Worm (Caenorhabditis elegans) whole organism, young adult: ENCODE results near the gene scl-5.

Experiments
- D2030.7 ChIP-seq: fragments of 200-800 bp; sonication (Bioruptor generic); IDR thresholded peaks from 2 replicates; pipeline ENCODE4 v1.3.6; 2022; ENCODE audit warnings: missing genetic modification reagents, missing genetic modification characterization, missing compliant biosample characterization
- F33H1.4 ChIP-seq: fragments of 200-800 bp; sonication (Bioruptor generic); IDR thresholded peaks from 2 replicates; pipeline ENCODE4 v1.3.6; 2022; ENCODE audit warnings: missing genetic modification reagents, missing genetic modification characterization, missing compliant biosample characterization
- T26A5.8 ChIP-seq: sonication (generic microtip); optimal IDR thresholded peaks from 2 replicates; lab custom pipeline; 2016; ENCODE audit warnings: missing genetic modification characterization, missing compliant biosample characterization
- attf-5 ChIP-seq: fragments of 200-800 bp; sonication (Bioruptor generic); optimal IDR thresholded peaks from 2 replicates; lab custom pipeline; 2018; ENCODE audit warnings: mild to moderate bottlenecking, missing genetic modification characterization, missing compliant biosample characterization
- cebp-1 ChIP-seq, 2 experiments: fragments of 200-800 bp in 1 of 2; sonication (Bioruptor generic) in 1 of 2; sonication (generic microtip) in 1 of 2; IDR thresholded peaks in 1 of 2; optimal IDR thresholded peaks in 1 of 2; 2 replicates each; pipeline versions ENCODE4 v1.3.6 to Lab custom; 2017 to 2022; ENCODE audit warnings: missing compliant biosample characterization in 2 of 2, missing genetic modification characterization in 2 of 2, mild to moderate bottlenecking in 1 of 2, missing genetic modification reagents in 1 of 2, moderate library complexity in 1 of 2
- ceh-91 ChIP-seq: fragments of 200-800 bp; sonication (Bioruptor generic); IDR thresholded peaks from 2 replicates; pipeline ENCODE4 v1.3.6; 2022; ENCODE audit warnings: missing genetic modification reagents, missing genetic modification characterization, missing compliant biosample characterization
- dox-1 ChIP-seq: fragments of 200-800 bp; sonication (Bioruptor generic); IDR thresholded peaks from 2 replicates; pipeline ENCODE4 v1.3.6; 2022; ENCODE audit warnings: missing genetic modification reagents, missing genetic modification characterization, missing compliant biosample characterization
- dpl-1 ChIP-seq: fragments of 150-350 bp; optimal IDR thresholded peaks from 2 replicates; lab custom pipeline; 2014; ENCODE audit warnings: missing biosample characterization, missing genetic modification reagents, missing genetic modification characterization
- efl-1 ChIP-seq: fragments of 150-350 bp; optimal IDR thresholded peaks from 2 replicates; lab custom pipeline; 2014; ENCODE audit warnings: missing biosample characterization, missing genetic modification reagents, missing genetic modification characterization
- egl-18 ChIP-seq: fragments of 200-800 bp; sonication (Bioruptor generic); IDR thresholded peaks from 2 replicates; pipeline ENCODE4 v1.3.6; 2022; ENCODE audit warnings: missing genetic modification reagents, missing genetic modification characterization, missing compliant biosample characterization
- egl-44 ChIP-seq: fragments of 200-800 bp; sonication (Bioruptor generic); IDR thresholded peaks from 2 replicates; pipeline ENCODE4 v1.3.6; 2022; ENCODE audit warnings: missing genetic modification reagents, missing genetic modification characterization, missing compliant biosample characterization
- him-1 ChIP-seq: sonication (generic microtip); optimal IDR thresholded peaks from 2 replicates; lab custom pipeline; 2016; ENCODE audit warnings: missing genotype, missing genetic modification reagents, missing genetic modification characterization, missing compliant biosample characterization
- hmg-20 ChIP-seq: fragments of 200-800 bp; sonication (Bioruptor generic); IDR thresholded peaks from 2 replicates; pipeline ENCODE4 v1.3.6; 2022; ENCODE audit warnings: missing genetic modification reagents, missing genetic modification characterization, missing compliant biosample characterization
- hsf-1 ChIP-seq: fragments of 200-800 bp; sonication (Bioruptor generic); IDR thresholded peaks from 2 replicates; pipeline ENCODE4 v1.3.6; 2022; ENCODE audit warnings: missing genetic modification reagents, missing genetic modification characterization, missing compliant biosample characterization
- lin-35 ChIP-seq, 3 experiments: fragments of 150-350 bp in 2 of 3; sonication (generic microtip) in 1 of 3; optimal IDR thresholded peaks; 2 replicates each; lab custom pipeline; 2014 to 2018; ENCODE audit warnings: missing biosample characterization in 3 of 3, missing genetic modification characterization in 3 of 3, missing genetic modification reagents in 3 of 3
- lin-54 ChIP-seq: fragments of 200-800 bp; sonication (Bioruptor generic); optimal IDR thresholded peaks from 2 replicates; lab custom pipeline; 2018; ENCODE audit warnings: mild to moderate bottlenecking, missing genetic modification characterization, missing compliant biosample characterization
- lsl-1 ChIP-seq: fragments of 200-800 bp; sonication (Bioruptor generic); optimal IDR thresholded peaks from 2 replicates; lab custom pipeline; 2018; ENCODE audit warnings: mild to moderate bottlenecking, missing genetic modification characterization, moderate library complexity, missing compliant biosample characterization
- madf-10 ChIP-seq: sonication (generic microtip); optimal IDR thresholded peaks from 2 replicates; lab custom pipeline; 2016; ENCODE audit warnings: mild to moderate bottlenecking, missing genetic modification characterization, missing compliant biosample characterization
- madf-6 ChIP-seq: fragments of 200-800 bp; sonication (Bioruptor generic); IDR thresholded peaks from 2 replicates; pipeline ENCODE4 v1.3.6; 2022; ENCODE audit warnings: missing genetic modification reagents, missing genetic modification characterization, missing compliant biosample characterization
- madf-8 ChIP-seq: fragments of 200-800 bp; sonication (Bioruptor generic); conservative IDR thresholded peaks from 2 replicates; pipeline ENCODE4 v1.3.6; 2022; ENCODE audit warnings: missing genetic modification reagents, missing genetic modification characterization, missing compliant biosample characterization
- nfyb-1 ChIP-seq: fragments of 200-800 bp; sonication (Bioruptor generic); IDR thresholded peaks from 2 replicates; pipeline ENCODE4 v1.3.6; 2022; ENCODE audit warnings: missing genetic modification reagents, missing genetic modification characterization, missing compliant biosample characterization
- nhr-120 ChIP-seq: fragments of 200-800 bp; sonication (Bioruptor generic); IDR thresholded peaks from 2 replicates; pipeline ENCODE4 v1.3.6; 2022; ENCODE audit warnings: missing genetic modification characterization, missing compliant biosample characterization
- nhr-80 ChIP-seq: sonication (generic microtip); optimal IDR thresholded peaks from 2 replicates; lab custom pipeline; 2016; ENCODE audit warnings: missing genetic modification characterization, missing compliant biosample characterization
- pbrm-1 ChIP-seq: fragments of 200-800 bp; sonication (Bioruptor generic); IDR thresholded peaks from 2 replicates; pipeline ENCODE4 v1.3.6; 2022; ENCODE audit warnings: missing genetic modification reagents, missing genetic modification characterization, missing compliant biosample characterization
- pha-4 ChIP-seq: fragments of 150-350 bp; sonication (generic microtip); optimal IDR thresholded peaks from 2 replicates; lab custom pipeline; 2014; ENCODE audit warnings: missing biosample characterization, missing genetic modification reagents, missing genetic modification characterization
- rcor-1 ChIP-seq: fragments of 200-800 bp; sonication (Bioruptor generic); IDR thresholded peaks from 2 replicates; pipeline ENCODE4 v1.3.6; 2022; ENCODE audit warnings: missing genetic modification reagents, missing genetic modification characterization, missing compliant biosample characterization
- snpc-3.4 ChIP-seq: sonication (generic microtip); optimal IDR thresholded peaks from 2 replicates; lab custom pipeline; 2017; ENCODE audit warnings: missing genetic modification characterization, mild to moderate bottlenecking, missing compliant biosample characterization, antibody characterized with exemption, moderate library complexity, missing genotype, missing genetic modification reagents
- snpc-4 ChIP-seq, 5 experiments: fragments of 150-350 bp in 1 of 5; sonication (generic microtip) in 4 of 5; optimal IDR thresholded peaks; 2 replicates each; lab custom pipeline; 2014 to 2018; ENCODE audit warnings: missing genetic modification characterization in 5 of 5, missing biosample characterization in 3 of 5, antibody characterized with exemption in 2 of 5, mild to moderate bottlenecking in 2 of 5, missing compliant biosample characterization in 2 of 5, missing genotype in 2 of 5, moderate library complexity in 2 of 5, missing genetic modification reagents in 1 of 5
- somi-1 ChIP-seq: fragments of 200-800 bp; sonication (Bioruptor generic); optimal IDR thresholded peaks from 2 replicates; lab custom pipeline; 2018; ENCODE audit warnings: mild to moderate bottlenecking, missing genetic modification characterization, missing compliant biosample characterization
- tbp1 ChIP-seq: fragments of 200-800 bp; sonication (Bioruptor generic); optimal IDR thresholded peaks from 2 replicates; lab custom pipeline; 2018; ENCODE audit warnings: mild to moderate bottlenecking, missing genetic modification characterization, missing compliant biosample characterization
- tbx-9 ChIP-seq: sonication (generic microtip); optimal IDR thresholded peaks from 2 replicates; lab custom pipeline; 2016; ENCODE audit warnings: borderline replicate concordance, missing genetic modification characterization, inconsistent platforms, missing compliant biosample characterization
- xnd-1 ChIP-seq: sonication (generic microtip); optimal IDR thresholded peaks from 2 replicates; lab custom pipeline; 2016; ENCODE audit warnings: missing genotype, missing genetic modification reagents, missing genetic modification characterization, missing compliant biosample characterization
- zfh-2 ChIP-seq: fragments of 200-800 bp; sonication (Bioruptor generic); conservative IDR thresholded peaks from 2 replicates; pipeline ENCODE4 v1.3.6; 2022; ENCODE audit warnings: missing genetic modification reagents, missing genetic modification characterization, missing compliant biosample characterization
- ztf-25 ChIP-seq: fragments of 200-800 bp; sonication (Bioruptor generic); IDR thresholded peaks from 2 replicates; pipeline ENCODE4 v1.3.6; 2022; ENCODE audit warnings: missing genetic modification reagents, missing genetic modification characterization, missing compliant biosample characterization
- ztf-26 ChIP-seq: sonication (generic microtip); optimal IDR thresholded peaks from 2 replicates; lab custom pipeline; 2017; ENCODE audit warnings: missing genetic modification characterization, missing compliant biosample characterization

scl-5 gene

ce11 chrIV:13027801-13028641 is 35.8 kb upstream of the scl-5 start:
- TF ChIP-seq hmg-20 (GFP tag; lab: Robert Waterston, UW) (no peak), egl-44 (GFP tag; lab: Robert Waterston, UW) (0 out of 2 replicates have a peak, but pooled peaks have one; percentile 25), zfh-2 (GFP tag; lab: Robert Waterston, UW) (0 out of 2 replicates have a peak, but pooled peaks have one; percentile 44)

DNA sequence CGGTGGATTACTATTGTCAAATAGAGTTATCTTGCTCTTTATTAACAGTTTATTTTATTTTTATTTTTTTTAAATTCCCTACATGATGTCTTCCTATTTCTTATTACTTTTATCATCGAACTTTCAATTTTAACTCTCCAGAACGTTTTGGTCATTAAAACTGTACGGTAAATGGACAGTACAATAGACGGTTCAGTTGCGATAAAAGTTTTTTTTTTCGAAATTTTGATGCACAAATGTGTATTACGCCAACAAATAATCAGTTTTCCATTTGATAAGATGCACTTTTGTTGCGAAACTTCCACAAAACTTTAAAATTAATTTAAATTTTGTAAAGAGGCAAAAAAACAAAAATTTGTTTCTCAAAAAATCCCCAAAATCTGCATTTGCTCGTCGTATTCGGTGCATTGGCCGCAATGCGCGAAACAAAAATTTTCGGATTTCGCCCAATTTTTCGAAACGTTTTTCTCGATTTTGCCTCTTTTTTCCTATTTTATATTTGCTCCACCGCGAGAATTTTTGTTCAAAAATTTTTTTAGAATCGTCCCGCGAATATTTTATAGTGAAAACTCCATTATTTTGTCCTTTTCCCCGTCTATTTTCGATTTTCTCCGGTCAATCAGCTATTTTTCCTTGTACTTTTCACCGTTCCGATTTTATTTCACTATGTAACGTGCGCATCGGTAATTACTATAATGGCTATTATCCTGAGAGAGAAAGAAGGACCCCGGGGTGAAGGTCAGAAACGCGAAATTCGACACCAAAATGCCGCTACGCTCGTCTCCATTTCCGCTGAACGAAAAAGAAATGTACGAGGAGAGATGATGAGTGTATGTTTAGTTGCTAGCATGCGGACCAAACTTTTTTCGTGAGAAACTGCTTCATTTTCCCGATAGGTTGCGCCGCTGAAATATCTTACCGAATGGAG is 34.8 kb upstream of the scl-5 start:
- TF ChIP-seq him-1 (tag; lab: Kevin White, UChicago) (no peak), nfyb-1 (GFP tag; lab: Robert Waterston, UW) (no peak), snpc-3.4 (tag; lab: Kevin White, UChicago) (peak; percentile 81), tbx-9 (tag; lab: Kevin White, UChicago) (no peak), pbrm-1 (GFP tag; lab: Robert Waterston, UW) (0 out of 2 replicates have a peak, but pooled peaks have one; percentile 24), F33H1.4 (GFP tag; lab: Robert Waterston, UW) (peak; percentile 63), cebp-1 (GFP tag; IDR thresholded peaks at IDR 0.05; lab: Robert Waterston, UW) (no peak), cebp-1 (tag; optimal IDR thresholded peaks at IDR 0.05; lab: Kevin White, UChicago) (peak; percentile 20), madf-6 (peak; percentile 89), dpl-1 (GFP tag; lab: Kevin White, UChicago) (peak; percentile 49), madf-8 (peak; percentile 82), hmg-20 (GFP tag; lab: Robert Waterston, UW) (no peak), lin-35 (GFP tag; optimal IDR thresholded peaks at IDR 0.05; lab: Kevin White, UChicago) (peak in 1 of 3 experiments; percentile 67), attf-5 (GFP tag; lab: Kevin White, UChicago) (no peak), nhr-80 (tag; lab: Kevin White, UChicago) (peak; percentile 49), D2030.7 (GFP tag; lab: Robert Waterston, UW) (peak; percentile 78), T26A5.8 (tag; lab: Kevin White, UChicago) (no peak), lin-54 (peak; percentile 57), efl-1 (GFP tag; lab: Kevin White, UChicago) (peak; percentile 87), nhr-120 (GFP tag; lab: Robert Waterston, UW) (no peak), xnd-1 (tag; lab: Kevin White, UChicago) (peak; percentile 66), ztf-26 (tag; lab: Kevin White, UChicago) (no peak), snpc-4 (GFP tag; optimal IDR thresholded peaks at IDR 0.05; lab: Kevin White, UChicago) (peak; percentile 14), snpc-4 (tag; optimal IDR thresholded peaks at IDR 0.05; lab: Kevin White, UChicago) (peak in 1 of 4 experiments; percentile 36), tbp1 (peak; percentile 19), ztf-25 (GFP tag; lab: Robert Waterston, UW) (no peak), ceh-91 (GFP tag; lab: Robert Waterston, UW) (peak; percentile 76), rcor-1 (GFP tag; lab: Robert Waterston, UW) (peak; percentile 28; the same call in 1 of the 2 replicates), madf-10 (tag; lab: Kevin White, UChicago) (no peak), dox-1 (GFP tag; lab: Robert Waterston, UW) (peak; percentile 44; the same call in 1 of the 2 replicates), egl-18 (no peak), lsl-1 (GFP tag; lab: Kevin White, UChicago) (peak; percentile 61), hsf-1 (GFP tag; lab: Robert Waterston, UW) (no peak), somi-1 (GFP tag; lab: Kevin White, UChicago) (no peak), pha-4 (tag; lab: Kevin White, UChicago) (no peak)
- TF ChIP-seq, all 124 proteins: peak for 19
